Fruit fly (Drosophila melanogaster) whole organism, prepupa: ENCODE results near the gene eIF3d1.

Experiments
- Blimp-1 ChIP-seq: fragments of 200-800 bp; sonication (Bioruptor generic); optimal IDR thresholded peaks from 3 replicates; lab custom pipeline; 2017; ENCODE audit warnings: missing biosample characterization, missing genetic modification characterization, mild to moderate bottlenecking, moderate library complexity, missing genetic modification reagents
- CG10631 ChIP-seq: fragments of 200-800 bp; sonication (Bioruptor generic); optimal IDR thresholded peaks from 2 replicates; lab custom pipeline; 2016; ENCODE audit warnings: missing biosample characterization, missing genetic modification characterization
- CG10669 ChIP-seq: fragments of 200-800 bp; sonication (Bioruptor generic); optimal IDR thresholded peaks from 3 replicates; lab custom pipeline; 2018; ENCODE audit warnings: missing biosample characterization, mild to moderate bottlenecking, missing genetic modification characterization, moderate library complexity
- CG11294 ChIP-seq: fragments of 200-800 bp; sonication (Bioruptor generic); IDR thresholded peaks from 2 replicates; pipeline ENCODE4 v1.3.6; 2022; ENCODE audit warnings: missing biosample characterization, missing genetic modification characterization
- CG11762 ChIP-seq: fragments of 200-800 bp; sonication (Bioruptor generic); optimal IDR thresholded peaks from 3 replicates; lab custom pipeline; 2016; ENCODE audit warnings: missing biosample characterization, missing genetic modification characterization; ENCODE audit not compliant: insufficient read depth
- CG11902 ChIP-seq: fragments of 200-800 bp; sonication (Bioruptor generic); optimal IDR thresholded peaks from 3 replicates; lab custom pipeline; 2016; ENCODE audit warnings: missing biosample characterization, missing genetic modification characterization
- CG15336 ChIP-seq: fragments of 200-800 bp; sonication (Bioruptor generic); IDR thresholded peaks from 2 replicates; pipeline ENCODE4 v1.3.6; 2022; ENCODE audit warnings: missing biosample characterization, missing genetic modification characterization
- CG1621 ChIP-seq: fragments of 200-800 bp; sonication (Bioruptor generic); optimal IDR thresholded peaks from 3 replicates; lab custom pipeline; 2018; ENCODE audit warnings: missing biosample characterization, mild to moderate bottlenecking, missing genetic modification characterization
- CG16779 ChIP-seq: fragments of 200-800 bp; sonication (Bioruptor generic); optimal IDR thresholded peaks from 3 replicates; lab custom pipeline; 2017; ENCODE audit warnings: missing biosample characterization, mild to moderate bottlenecking, missing genetic modification characterization
- CG3032 ChIP-seq: fragments of 200-800 bp; optimal IDR thresholded peaks from 2 replicates; lab custom pipeline; 2019; ENCODE audit warnings: missing biosample characterization, mild to moderate bottlenecking, missing genetic modification characterization, moderate library complexity
- CG31627 ChIP-seq: fragments of 200-800 bp; sonication (Bioruptor generic); optimal IDR thresholded peaks from 3 replicates; lab custom pipeline; 2016; ENCODE audit warnings: missing biosample characterization, missing genetic modification characterization
- CG32006 ChIP-seq: fragments of 200-800 bp; sonication (Bioruptor generic); optimal IDR thresholded peaks from 3 replicates; lab custom pipeline; 2017; ENCODE audit warnings: missing biosample characterization, mild to moderate bottlenecking, missing genetic modification characterization
- CG34406 ChIP-seq: fragments of 200-800 bp; sonication (Bioruptor generic); optimal IDR thresholded peaks from 3 replicates; lab custom pipeline; 2016; ENCODE audit warnings: missing biosample characterization, missing genetic modification characterization
- CG3919 ChIP-seq: fragments of 200-800 bp; sonication (Bioruptor generic); optimal IDR thresholded peaks from 3 replicates; lab custom pipeline; 2016; ENCODE audit warnings: missing biosample characterization, missing genetic modification characterization
- CG4318 ChIP-seq: fragments of 200-800 bp; sonication (Bioruptor generic); optimal IDR thresholded peaks from 3 replicates; lab custom pipeline; 2017; ENCODE audit warnings: missing biosample characterization, mild to moderate bottlenecking, missing genetic modification characterization
- CG6163 ChIP-seq: fragments of 200-800 bp; sonication (Bioruptor generic); IDR thresholded peaks from 3 replicates; pipeline ENCODE4 v1.3.6; 2022; ENCODE audit warnings: missing biosample characterization, missing genetic modification characterization
- CG6276 ChIP-seq: fragments of 200-800 bp; sonication (Bioruptor generic); optimal IDR thresholded peaks from 2 replicates; lab custom pipeline; 2017; ENCODE audit warnings: missing biosample characterization, mild to moderate bottlenecking, missing genetic modification characterization
- CG6792 ChIP-seq: fragments of 200-800 bp; sonication (Bioruptor generic); optimal IDR thresholded peaks from 3 replicates; lab custom pipeline; 2016; ENCODE audit warnings: missing biosample characterization, missing genetic modification characterization
- CG6808 ChIP-seq: fragments of 200-800 bp; sonication (Bioruptor generic); optimal IDR thresholded peaks from 3 replicates; lab custom pipeline; 2017; ENCODE audit warnings: missing biosample characterization, missing genetic modification characterization, mild to moderate bottlenecking, moderate library complexity, missing genetic modification reagents
- CG6854 ChIP-seq: fragments of 200-800 bp; sonication (Bioruptor generic); optimal IDR thresholded peaks from 2 replicates; lab custom pipeline; 2017; ENCODE audit warnings: missing biosample characterization, mild to moderate bottlenecking, missing genetic modification characterization
- CG8632 ChIP-seq: fragments of 200-800 bp; sonication (Bioruptor generic); optimal IDR thresholded peaks from 3 replicates; lab custom pipeline; 2016; ENCODE audit warnings: missing biosample characterization, missing genetic modification characterization
- CG9139 ChIP-seq: fragments of 200-800 bp; sonication (Bioruptor generic); optimal IDR thresholded peaks from 3 replicates; lab custom pipeline; 2017; ENCODE audit warnings: missing biosample characterization, mild to moderate bottlenecking, missing genetic modification characterization
- Eip75B ChIP-seq: fragments of 200-800 bp; sonication (Bioruptor generic); optimal IDR thresholded peaks from 3 replicates; lab custom pipeline; 2016; ENCODE audit warnings: missing biosample characterization, missing genetic modification characterization
- Eip78C ChIP-seq: fragments of 200-800 bp; sonication (Bioruptor generic); peaks from one replicate; lab custom pipeline; 2016; ENCODE audit warnings: missing biosample characterization, missing genetic modification characterization
- Ets21C ChIP-seq: fragments of 200-800 bp; sonication (Bioruptor generic); optimal IDR thresholded peaks from 3 replicates; lab custom pipeline; 2016; ENCODE audit warnings: missing biosample characterization, missing genetic modification characterization
- Hr38 ChIP-seq: sonication (Bioruptor generic); optimal IDR thresholded peaks from 2 replicates; lab custom pipeline; 2016; ENCODE audit warnings: missing biosample characterization, missing genetic modification characterization
- Hr39 ChIP-seq: fragments of 200-800 bp; sonication (Bioruptor generic); optimal IDR thresholded peaks from 2 replicates; lab custom pipeline; 2016; ENCODE audit warnings: missing biosample characterization, missing genetic modification characterization
- Hr4 ChIP-seq: fragments of 200-800 bp; sonication (Bioruptor generic); optimal IDR thresholded peaks from 3 replicates; lab custom pipeline; 2016; ENCODE audit warnings: missing biosample characterization, missing genetic modification characterization
- Lpt ChIP-seq: fragments of 200-800 bp; sonication (Bioruptor generic); optimal IDR thresholded peaks from 3 replicates; lab custom pipeline; 2016; ENCODE audit warnings: missing biosample characterization, missing genetic modification characterization
- Met ChIP-seq: fragments of 200-800 bp; sonication (Bioruptor generic); optimal IDR thresholded peaks from 3 replicates; lab custom pipeline; 2016; ENCODE audit warnings: missing biosample characterization, missing genetic modification characterization
- OdsH ChIP-seq: fragments of 200-800 bp; sonication (Bioruptor generic); optimal IDR thresholded peaks from 3 replicates; lab custom pipeline; 2016; ENCODE audit warnings: missing biosample characterization, missing genetic modification characterization
- Smox ChIP-seq: fragments of 200-800 bp; sonication (Bioruptor generic); optimal IDR thresholded peaks from 3 replicates; lab custom pipeline; 2016; ENCODE audit warnings: missing biosample characterization, missing genetic modification characterization
- Sox102F ChIP-seq: fragments of 200-800 bp; sonication (Bioruptor generic); optimal IDR thresholded peaks from 2 replicates; lab custom pipeline; 2016; ENCODE audit warnings: missing biosample characterization, mild to moderate bottlenecking, missing genetic modification characterization
- Sox14 ChIP-seq: fragments of 200-800 bp; sonication (Bioruptor generic); optimal IDR thresholded peaks from 3 replicates; lab custom pipeline; 2016; ENCODE audit warnings: missing biosample characterization, missing genetic modification characterization
- achi ChIP-seq: fragments of 200-800 bp; sonication (Bioruptor generic); optimal IDR thresholded peaks from 3 replicates; lab custom pipeline; 2016; ENCODE audit warnings: missing biosample characterization, missing genetic modification characterization
- acj6 ChIP-seq: fragments of 200-800 bp; sonication (Bioruptor generic); optimal IDR thresholded peaks from 3 replicates; lab custom pipeline; 2016; ENCODE audit warnings: missing biosample characterization, missing genetic modification characterization
- cyc ChIP-seq: fragments of 200-800 bp; sonication (Bioruptor generic); optimal IDR thresholded peaks from 3 replicates; lab custom pipeline; 2016; ENCODE audit warnings: missing biosample characterization, missing genetic modification characterization
- dac ChIP-seq: fragments of 200-800 bp; sonication (Bioruptor generic); optimal IDR thresholded peaks from 2 replicates; lab custom pipeline; 2017; ENCODE audit warnings: missing biosample characterization, mild to moderate bottlenecking, missing genetic modification characterization
- dsx ChIP-seq: fragments of 200-800 bp; optimal IDR thresholded peaks from 3 replicates; lab custom pipeline; 2019; ENCODE audit warnings: missing biosample characterization, mild to moderate bottlenecking, missing genetic modification characterization, moderate library complexity; ENCODE audit not compliant: poor library complexity, severe bottlenecking
- eg ChIP-seq: fragments of 200-800 bp; sonication (Bioruptor generic); IDR thresholded peaks from 3 replicates; pipeline ENCODE4 v1.3.6; 2022; ENCODE audit warnings: missing biosample characterization, missing genetic modification characterization
- esn ChIP-seq: fragments of 200-800 bp; sonication (Bioruptor generic); optimal IDR thresholded peaks from 2 replicates; lab custom pipeline; 2016; ENCODE audit warnings: missing biosample characterization, mild to moderate bottlenecking, missing genetic modification characterization, moderate library complexity
- fd59A ChIP-seq: fragments of 200-800 bp; sonication (Bioruptor generic); optimal IDR thresholded peaks from 2 replicates; lab custom pipeline; 2017; ENCODE audit warnings: missing biosample characterization, mild to moderate bottlenecking, missing genetic modification characterization, missing genetic modification reagents
- fd85E ChIP-seq: fragments of 200-800 bp; sonication (Bioruptor generic); optimal IDR thresholded peaks from 3 replicates; lab custom pipeline; 2016; ENCODE audit warnings: missing biosample characterization, missing genetic modification characterization
- fkh ChIP-seq: fragments of 200-800 bp; sonication (Bioruptor generic); optimal IDR thresholded peaks from 3 replicates; lab custom pipeline; 2017; ENCODE audit warnings: missing biosample characterization, mild to moderate bottlenecking, missing genetic modification characterization, moderate library complexity
- lz ChIP-seq: fragments of 200-800 bp; sonication (Bioruptor generic); optimal IDR thresholded peaks from 3 replicates; lab custom pipeline; 2016; ENCODE audit warnings: missing biosample characterization, missing genetic modification characterization
- pdm3 ChIP-seq: fragments of 200-800 bp; sonication (Bioruptor generic); optimal IDR thresholded peaks from 3 replicates; lab custom pipeline; 2016; ENCODE audit warnings: missing biosample characterization, missing genetic modification characterization
- topi ChIP-seq: fragments of 200-800 bp; sonication (Bioruptor generic); optimal IDR thresholded peaks from 3 replicates; lab custom pipeline; 2016; ENCODE audit warnings: missing biosample characterization, missing genetic modification characterization
- vri ChIP-seq: fragments of 200-800 bp; sonication (Bioruptor generic); optimal IDR thresholded peaks from 3 replicates; lab custom pipeline; 2016; ENCODE audit warnings: missing biosample characterization, mild to moderate bottlenecking, missing genetic modification characterization

eIF3d1 gene

dm6 chr3R:23674369-23674768 is 5.5 kb upstream of the eIF3d1 start (continued):
- TF ChIP-seq cyc, result no peak
- no peak for TF ChIP-seq CG6808 (GFP tag; lab: Kevin White, UChicago)
- no peak for TF ChIP-seq fd85E
- no peak for TF ChIP-seq CG11294 (GFP tag; lab: Robert Waterston, UW)
- TF ChIP-seq CG8632, result peak; percentile 22
- no peak for TF ChIP-seq Ets21C (GFP tag; lab: Kevin White, UChicago)
- no peak for TF ChIP-seq CG3032 (tag; lab: Kevin White, UChicago)
- no peak for TF ChIP-seq CG9139
- TF ChIP-seq CG31627 (GFP tag; lab: Kevin White, UChicago), result peak; percentile 24
- TF ChIP-seq Eip78C (GFP tag; lab: Kevin White, UChicago), result peak; percentile 86

- TF ChIP-seq CG9139 (no peak), cyc (peak; percentile 8), Hr4 (GFP tag; lab: Kevin White, UChicago) (peak; percentile 20), lz (no peak), CG11902 (GFP tag; lab: Kevin White, UChicago) (no peak), CG16779 (tag; lab: Kevin White, UChicago) (no peak), CG10669 (GFP tag; lab: Kevin White, UChicago) (no peak), dac (GFP tag; lab: Kevin White, UChicago) (peak; percentile 18), CG4318 (GFP tag; lab: Kevin White, UChicago) (peak; percentile 47), CG6792 (GFP tag; lab: Kevin White, UChicago) (no peak), CG6163 (no peak), eg (no peak; the same call in 2 of the 3 replicates), Ets21C (GFP tag; lab: Kevin White, UChicago) (no peak), CG32006 (peak; percentile 74), CG1621 (tag; lab: Kevin White, UChicago) (no peak), vri (GFP tag; lab: Kevin White, UChicago) (no peak), CG6854 (GFP tag; lab: Kevin White, UChicago) (no peak), Eip78C (GFP tag; lab: Kevin White, UChicago) (peak; percentile 78), fd59A (no peak), Sox102F (GFP tag; lab: Kevin White, UChicago) (no peak), Met (GFP tag; lab: Kevin White, UChicago) (no peak), pdm3 (GFP tag; lab: Kevin White, UChicago) (no peak), dsx (GFP tag; lab: Kevin White, UChicago) (no peak), Sox14 (GFP tag; lab: Kevin White, UChicago) (no peak), Hr38 (GFP tag; lab: Kevin White, UChicago) (no peak), Blimp-1 (no peak), CG3919 (GFP tag; lab: Kevin White, UChicago) (peak; percentile 42), CG6808 (GFP tag; lab: Kevin White, UChicago) (no peak), esn (GFP tag; lab: Kevin White, UChicago) (no peak), CG6276 (peak; percentile 24), fkh (GFP tag; lab: Kevin White, UChicago) (no peak), Hr39 (GFP tag; lab: Kevin White, UChicago) (no peak), Lpt (GFP tag; lab: Kevin White, UChicago) (no peak), Eip75B (GFP tag; lab: Kevin White, UChicago) (peak; percentile 7), Smox (no peak), topi (no peak), CG34406 (GFP tag; lab: Kevin White, UChicago) (peak; percentile 34), OdsH (GFP tag; lab: Kevin White, UChicago) (peak; percentile 26), CG15336 (GFP tag; lab: Robert Waterston, UW) (no peak; the same call in 1 of the 2 replicates), acj6 (no peak), achi (GFP tag; lab: Kevin White, UChicago) (peak; percentile 33), CG31627 (GFP tag; lab: Kevin White, UChicago) (no peak), CG3032 (tag; lab: Kevin White, UChicago) (no peak), CG8632 (no peak), CG11762 (GFP tag; lab: Kevin White, UChicago) (peak; percentile 10), CG10631 (GFP tag; lab: Kevin White, UChicago) (peak; percentile 36)
Measured at dm6 chr3R:23675646-23676045, 4.2 kb upstream of the eIF3d1 start.
